Worm (Caenorhabditis elegans) whole organism, L4 larva: Measurements from ENCODE around the gene Y43F8B.20.

ENCODE experiments used
- ceh-20 ChIP-seq: fragments of 200-800 bp; sonication (Bioruptor generic); IDR thresholded peaks from 2 replicates; pipeline ENCODE4 v1.3.6; 2022; ENCODE audit warnings: missing genetic modification reagents, missing genetic modification characterization, missing compliant biosample characterization
- ceh-82 ChIP-seq: sonication (generic microtip); optimal IDR thresholded peaks from 2 replicates; lab custom pipeline; 2017; ENCODE audit warnings: missing biosample characterization, missing genetic modification characterization
- cey-2 ChIP-seq: sonication (generic microtip); optimal IDR thresholded peaks from 3 replicates; lab custom pipeline; 2017; ENCODE audit warnings: missing genetic modification characterization, mild to moderate bottlenecking, missing compliant biosample characterization, antibody characterized with exemption, borderline replicate concordance; ENCODE audit not compliant: insufficient read depth
- fkh-10 ChIP-seq: fragments of 150-350 bp; optimal IDR thresholded peaks from 2 replicates; lab custom pipeline; 2014; ENCODE audit warnings: missing biosample characterization, missing genetic modification reagents, missing genetic modification characterization
- fos-1 ChIP-seq: fragments of 150-350 bp; optimal IDR thresholded peaks from 2 replicates; lab custom pipeline; 2014; ENCODE audit warnings: missing biosample characterization, missing genetic modification characterization
- lin-15B ChIP-seq: fragments of 150-350 bp; sonication (generic microtip); optimal IDR thresholded peaks from 3 replicates; lab custom pipeline; 2014; ENCODE audit warnings: missing biosample characterization, missing genetic modification characterization
- madf-5 ChIP-seq, 2 experiments: fragments of 200-800 bp; sonication (Bioruptor generic); IDR thresholded peaks; 2 replicates each; pipeline ENCODE4 v1.3.6; 2022; ENCODE audit warnings: missing compliant biosample characterization in 2 of 2, missing genetic modification characterization in 2 of 2
- mdl-1 ChIP-seq, 2 experiments: fragments of 150-350 bp in 1 of 2; sonication (generic microtip) in 1 of 2; optimal IDR thresholded peaks; 2 replicates each; lab custom pipeline; 2014 to 2017; ENCODE audit warnings: missing biosample characterization in 2 of 2, missing genetic modification characterization in 2 of 2
- nhr-11 ChIP-seq: fragments of 150-350 bp; optimal IDR thresholded peaks from 2 replicates; lab custom pipeline; 2014; ENCODE audit warnings: missing biosample characterization, missing genetic modification characterization
- snpc-1.2 ChIP-seq: fragments of 200-800 bp; sonication (Bioruptor generic); IDR thresholded peaks from 2 replicates; pipeline ENCODE4 v1.3.6; 2022; ENCODE audit warnings: missing genetic modification reagents, missing genetic modification characterization, missing compliant biosample characterization
- ztf-11 ChIP-seq: fragments of 150-350 bp; optimal IDR thresholded peaks from 2 replicates; lab custom pipeline; 2014; ENCODE audit warnings: missing biosample characterization, missing genetic modification characterization

ce11 chrV:19510352-19510751 lies 39.2 kb downstream of the Y43F8B.20 start:
- TF ChIP-seq ceh-82 (tag; lab: Kevin White, UChicago) (no peak), fos-1 (tag; lab: Kevin White, UChicago) (no peak), madf-5 (GFP tag; IDR thresholded peaks at IDR 0.05; lab: Robert Waterston, UW) (no peak), mdl-1 (tag; optimal IDR thresholded peaks at IDR 0.05; lab: Kevin White, UChicago) (no peak), cey-2 (tag; lab: Kevin White, UChicago) (no peak), ceh-20 (GFP tag; lab: Robert Waterston, UW) (no peak), ztf-11 (tag; lab: Kevin White, UChicago) (no peak), lin-15B (no peak), fkh-10 (GFP tag; lab: Kevin White, UChicago) (no peak), nhr-11 (tag; lab: Kevin White, UChicago) (no peak), snpc-1.2 (GFP tag; lab: Robert Waterston, UW) (no peak)
